Worm (Caenorhabditis elegans) whole organism, young adult: Measurements from ENCODE around the gene gly-3.

Experiments
- C17E4.6 ChIP-seq: fragments of 200-800 bp; sonication (Bioruptor generic); IDR thresholded peaks from 2 replicates; pipeline ENCODE4 v1.3.6; 2022; ENCODE audit warnings: missing genetic modification reagents, missing genetic modification characterization, missing compliant biosample characterization
- F10E7.11 ChIP-seq: sonication (generic microtip); optimal IDR thresholded peaks from 2 replicates; lab custom pipeline; 2017; ENCODE audit warnings: mild to moderate bottlenecking, missing genetic modification characterization, moderate library complexity, missing compliant biosample characterization
- F39B2.1 ChIP-seq: fragments of 200-800 bp; sonication (Bioruptor generic); IDR thresholded peaks from 2 replicates; pipeline ENCODE4 v1.3.6; 2022; ENCODE audit warnings: missing genetic modification reagents, missing genetic modification characterization, missing compliant biosample characterization
- ceh-58 ChIP-seq: fragments of 200-800 bp; sonication (Bioruptor generic); IDR thresholded peaks from 2 replicates; pipeline ENCODE4 v1.3.6; 2022; ENCODE audit warnings: missing genetic modification characterization, missing compliant biosample characterization
- egl-44 ChIP-seq: fragments of 200-800 bp; sonication (Bioruptor generic); IDR thresholded peaks from 2 replicates; pipeline ENCODE4 v1.3.6; 2022; ENCODE audit warnings: missing genetic modification reagents, missing genetic modification characterization, missing compliant biosample characterization
- pha-4 ChIP-seq: fragments of 150-350 bp; sonication (generic microtip); optimal IDR thresholded peaks from 2 replicates; lab custom pipeline; 2014; ENCODE audit warnings: missing biosample characterization, missing genetic modification reagents, missing genetic modification characterization
- snpc-4 ChIP-seq, 5 experiments: fragments of 150-350 bp in 1 of 5; sonication (generic microtip) in 4 of 5; optimal IDR thresholded peaks; 2 replicates each; lab custom pipeline; 2014 to 2018; ENCODE audit warnings: missing genetic modification characterization in 5 of 5, missing biosample characterization in 3 of 5, antibody characterized with exemption in 2 of 5, mild to moderate bottlenecking in 2 of 5, missing compliant biosample characterization in 2 of 5, missing genotype in 2 of 5, moderate library complexity in 2 of 5, missing genetic modification reagents in 1 of 5
- tlf-1 ChIP-seq: fragments of 200-800 bp; sonication (Bioruptor generic); optimal IDR thresholded peaks from 2 replicates; lab custom pipeline; 2018; ENCODE audit warnings: mild to moderate bottlenecking, missing genetic modification characterization, missing compliant biosample characterization
- xnd-1 ChIP-seq: sonication (generic microtip); optimal IDR thresholded peaks from 2 replicates; lab custom pipeline; 2016; ENCODE audit warnings: missing genotype, missing genetic modification reagents, missing genetic modification characterization, missing compliant biosample characterization
- zim-3 ChIP-seq: sonication (generic microtip); optimal IDR thresholded peaks from 2 replicates; lab custom pipeline; 2017; ENCODE audit warnings: mild to moderate bottlenecking, missing genetic modification characterization, moderate library complexity, missing compliant biosample characterization

DNA sequence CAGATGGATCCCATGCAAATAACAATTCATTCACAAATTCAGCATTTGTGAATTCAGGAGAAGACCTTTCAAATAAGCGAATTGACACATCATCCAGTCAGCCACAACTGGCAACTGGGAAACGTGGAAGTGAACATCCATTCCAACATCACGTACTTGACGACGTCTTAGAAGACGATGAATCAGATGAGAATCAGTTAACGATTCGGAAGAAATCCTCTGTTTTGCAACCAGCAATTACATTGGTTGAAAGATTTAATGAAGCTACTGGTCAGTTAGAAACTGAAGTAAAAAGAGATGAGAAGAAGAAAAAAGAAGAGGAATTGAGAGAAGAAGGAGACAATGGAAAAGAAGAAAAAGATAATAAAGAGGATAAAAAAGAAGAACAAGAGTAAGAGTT, 14.1 kb downstream of the gly-3 start:
- TF ChIP-seq pha-4 (no peak), xnd-1 (tag; lab: Kevin White, UChicago) (no peak), ceh-58 (GFP tag; lab: Robert Waterston, UW) (no peak), C17E4.6 (GFP tag; lab: Robert Waterston, UW) (no peak), snpc-4 (GFP tag; optimal IDR thresholded peaks at IDR 0.05; lab: Kevin White, UChicago) (no peak), snpc-4 (tag; optimal IDR thresholded peaks at IDR 0.05; lab: Kevin White, UChicago) (no peak), F10E7.11 (tag; lab: Kevin White, UChicago) (no peak), egl-44 (GFP tag; lab: Robert Waterston, UW) (no peak), F39B2.1 (GFP tag; lab: Robert Waterston, UW) (no peak), zim-3 (tag; lab: Kevin White, UChicago) (no peak), tlf-1 (GFP tag; lab: Kevin White, UChicago) (no peak)
